Fruit fly (Drosophila melanogaster) whole organism, embryonic: ENCODE measurements around the gene CG13056.

ENCODE experiments used
- Aef1 ChIP-seq: fragments of 200-800 bp; sonication (Bioruptor generic); IDR thresholded peaks from 3 replicates; pipeline ENCODE4 v1.3.6; 2022; ENCODE audit warnings: missing biosample characterization, missing genetic modification characterization
- Asciz ChIP-seq: fragments of 200-800 bp; sonication (Bioruptor generic); optimal IDR thresholded peaks from 2 replicates; lab custom pipeline; 2017; ENCODE audit warnings: missing biosample characterization, mild to moderate bottlenecking, missing genetic modification characterization, missing genetic modification reagents
- B-H1 ChIP-seq: fragments of 200-800 bp; sonication (Bioruptor generic); IDR thresholded peaks from 3 replicates; pipeline ENCODE4 v1.3.6; 2022; ENCODE audit warnings: missing biosample characterization, missing genetic modification characterization
- CG11085 ChIP-seq: fragments of 200-800 bp; sonication (Bioruptor generic); IDR thresholded peaks from 2 replicates; pipeline ENCODE4 v1.3.6; 2022; ENCODE audit warnings: missing biosample characterization, missing genetic modification characterization
- CG13775 ChIP-seq: fragments of 200-800 bp; sonication (Bioruptor generic); optimal IDR thresholded peaks from 3 replicates; lab custom pipeline; 2017; ENCODE audit warnings: missing biosample characterization, mild to moderate bottlenecking, missing genetic modification characterization
- CG15073 ChIP-seq: fragments of 200-800 bp; sonication (Bioruptor generic); optimal IDR thresholded peaks from 2 replicates; lab custom pipeline; 2016; ENCODE audit warnings: missing biosample characterization, missing genetic modification characterization
- CG16815 ChIP-seq: fragments of 200-800 bp; sonication (Bioruptor generic); optimal IDR thresholded peaks from 3 replicates; lab custom pipeline; 2017; ENCODE audit warnings: missing biosample characterization, mild to moderate bottlenecking, missing genetic modification characterization
- CG17359 ChIP-seq: fragments of 200-800 bp; sonication (Bioruptor generic); optimal IDR thresholded peaks from 3 replicates; lab custom pipeline; 2018; ENCODE audit warnings: missing biosample characterization, mild to moderate bottlenecking, missing genetic modification characterization, moderate library complexity
- CG18262 ChIP-seq: fragments of 200-800 bp; optimal IDR thresholded peaks from 3 replicates; lab custom pipeline; 2019; ENCODE audit warnings: missing biosample characterization, mild to moderate bottlenecking, missing genetic modification characterization, moderate library complexity
- CG2199 ChIP-seq: fragments of 200-800 bp; sonication (Bioruptor generic); IDR thresholded peaks from 3 replicates; pipeline ENCODE4 v1.3.6; 2022; ENCODE audit warnings: missing biosample characterization, missing genetic modification characterization
- CG43689 ChIP-seq: fragments of 200-800 bp; sonication (Bioruptor generic); IDR thresholded peaks from 2 replicates; pipeline ENCODE4 v1.3.6; 2022; ENCODE audit warnings: missing biosample characterization, missing genetic modification characterization
- CG5953 ChIP-seq: fragments of 200-800 bp; sonication (Bioruptor generic); IDR thresholded peaks from 2 replicates; pipeline ENCODE4 v1.3.6; 2022; ENCODE audit warnings: missing biosample characterization, missing genetic modification characterization
- CG6272 ChIP-seq: fragments of 200-800 bp; sonication (Bioruptor generic); IDR thresholded peaks from 2 replicates; pipeline ENCODE4 v1.3.6; 2022; ENCODE audit warnings: missing biosample characterization, missing genetic modification characterization
- CG6654 ChIP-seq: fragments of 200-800 bp; sonication (Bioruptor generic); optimal IDR thresholded peaks from 2 replicates; lab custom pipeline; 2017; ENCODE audit warnings: missing biosample characterization, mild to moderate bottlenecking, missing genetic modification characterization
- CG6683 ChIP-seq: fragments of 200-800 bp; sonication (Bioruptor generic); optimal IDR thresholded peaks from 2 replicates; lab custom pipeline; 2017; ENCODE audit warnings: missing biosample characterization, mild to moderate bottlenecking, missing genetic modification characterization, missing genetic modification reagents
- CG6854 ChIP-seq: fragments of 200-800 bp; sonication (Bioruptor generic); optimal IDR thresholded peaks from 3 replicates; lab custom pipeline; 2017; ENCODE audit warnings: missing biosample characterization, mild to moderate bottlenecking, missing genetic modification characterization
- CG7372 ChIP-seq: fragments of 200-800 bp; sonication (Bioruptor generic); IDR thresholded peaks from 2 replicates; pipeline ENCODE4 v1.3.6; 2022; ENCODE audit warnings: missing biosample characterization, missing genetic modification characterization
- CG7928 ChIP-seq: fragments of 200-800 bp; sonication (Bioruptor generic); optimal IDR thresholded peaks from 2 replicates; lab custom pipeline; 2017; ENCODE audit warnings: missing biosample characterization, mild to moderate bottlenecking, missing genetic modification characterization
- CG7963 ChIP-seq: fragments of 200-800 bp; sonication (Bioruptor generic); IDR thresholded peaks from 3 replicates; pipeline ENCODE4 v1.3.6; 2022; ENCODE audit warnings: missing biosample characterization, missing genetic modification characterization; ENCODE audit not compliant: partially characterized antibody
- CG8388 ChIP-seq: fragments of 200-800 bp; sonication (Bioruptor generic); optimal IDR thresholded peaks from 2 replicates; lab custom pipeline; 2019; ENCODE audit warnings: missing biosample characterization, mild to moderate bottlenecking, missing genetic modification characterization, moderate library complexity
- CG8765 ChIP-seq: fragments of 200-800 bp; sonication (Bioruptor generic); IDR thresholded peaks from 2 replicates; pipeline ENCODE4 v1.3.6; 2022; ENCODE audit warnings: missing biosample characterization, missing genetic modification characterization
- E2f2 ChIP-seq: fragments of 200-800 bp; sonication (Bioruptor generic); IDR thresholded peaks from 2 replicates; pipeline ENCODE4 v1.3.6; 2022; ENCODE audit warnings: missing biosample characterization, missing genetic modification characterization
- HLH3B ChIP-seq: fragments of 200-800 bp; sonication (Bioruptor generic); IDR thresholded peaks from 2 replicates; pipeline ENCODE4 v1.3.6; 2022; ENCODE audit warnings: missing biosample characterization, missing genetic modification characterization
- Hand ChIP-seq: fragments of 200-800 bp; sonication (Bioruptor generic); optimal IDR thresholded peaks from 2 replicates; lab custom pipeline; 2017; ENCODE audit warnings: mild to moderate bottlenecking, missing biosample characterization, missing genetic modification reagents, missing genetic modification characterization
- Hey ChIP-seq: fragments of 200-800 bp; sonication (Bioruptor generic); optimal IDR thresholded peaks from 3 replicates; lab custom pipeline; 2018; ENCODE audit warnings: missing biosample characterization, mild to moderate bottlenecking, missing genetic modification characterization
- Hmx ChIP-seq: fragments of 200-800 bp; sonication (Bioruptor generic); optimal IDR thresholded peaks from 2 replicates; lab custom pipeline; 2016; ENCODE audit warnings: missing biosample characterization, missing genetic modification characterization
- NK7.1 ChIP-seq: fragments of 200-800 bp; sonication (Bioruptor generic); optimal IDR thresholded peaks from 3 replicates; lab custom pipeline; 2016; ENCODE audit warnings: missing biosample characterization, missing genetic modification characterization
- NfI ChIP-seq: fragments of 200-800 bp; sonication (Bioruptor generic); optimal IDR thresholded peaks from 3 replicates; lab custom pipeline; 2018; ENCODE audit warnings: missing biosample characterization, mild to moderate bottlenecking, missing genetic modification characterization, moderate library complexity
- Tbp ChIP-seq: fragments of >200 bp; optimal IDR thresholded peaks from 2 replicates; lab custom pipeline; 2018; ENCODE audit warnings: missing biosample characterization, missing genetic modification characterization
- ac ChIP-seq: fragments of 200-800 bp; sonication (Bioruptor generic); optimal IDR thresholded peaks from 3 replicates; lab custom pipeline; 2017; ENCODE audit warnings: missing biosample characterization, mild to moderate bottlenecking, missing genetic modification characterization
- al ChIP-seq: fragments of 200-800 bp; sonication (Bioruptor generic); IDR thresholded peaks from 2 replicates; pipeline ENCODE4 v1.3.6; 2022; ENCODE audit warnings: missing biosample characterization, missing genetic modification characterization
- dmrt11E ChIP-seq: fragments of 200-800 bp; sonication (Bioruptor generic); optimal IDR thresholded peaks from 3 replicates; lab custom pipeline; 2018; ENCODE audit warnings: missing biosample characterization, mild to moderate bottlenecking, missing genetic modification characterization, moderate library complexity
- en ChIP-seq: fragments of 200-800 bp; sonication (Bioruptor generic); optimal IDR thresholded peaks from 2 replicates; lab custom pipeline; 2016; ENCODE audit warnings: missing biosample characterization, missing genetic modification characterization
- fd102C ChIP-seq: fragments of 200-800 bp; sonication (Bioruptor generic); optimal IDR thresholded peaks from 2 replicates; lab custom pipeline; 2018; ENCODE audit warnings: missing biosample characterization, mild to moderate bottlenecking, missing genetic modification characterization, moderate library complexity
- fd64A ChIP-seq: fragments of 200-800 bp; sonication (Bioruptor generic); optimal IDR thresholded peaks from 3 replicates; lab custom pipeline; 2018; ENCODE audit warnings: missing biosample characterization, mild to moderate bottlenecking, missing genetic modification characterization
- fru ChIP-seq: fragments of >200 bp; optimal IDR thresholded peaks from 2 replicates; lab custom pipeline; 2017
- hkb ChIP-seq, 2 experiments: fragments of 200-800 bp in 1 of 2; fragments of >200 bp in 1 of 2; sonication (Bioruptor generic) in 1 of 2; IDR thresholded peaks in 1 of 2; optimal IDR thresholded peaks in 1 of 2; 2 replicates each; pipeline versions ENCODE4 v1.3.6 to Lab custom; 2017 to 2022; ENCODE audit warnings: missing biosample characterization in 1 of 2, missing genetic modification characterization in 1 of 2
- jing ChIP-seq: fragments of 200-800 bp; sonication (Bioruptor generic); optimal IDR thresholded peaks from 2 replicates; lab custom pipeline; 2018; ENCODE audit warnings: missing biosample characterization, mild to moderate bottlenecking, missing genetic modification characterization
- klu ChIP-seq: fragments of 200-800 bp; sonication (Bioruptor generic); IDR thresholded peaks from 2 replicates; pipeline ENCODE4 v1.3.6; 2022; ENCODE audit warnings: missing biosample characterization, missing genetic modification characterization
- mld ChIP-seq: fragments of 200-800 bp; sonication (Bioruptor generic); IDR thresholded peaks from 3 replicates; pipeline ENCODE4 v1.3.6; 2022; ENCODE audit warnings: missing biosample characterization, missing genetic modification characterization; ENCODE audit not compliant: partially characterized antibody
- psq ChIP-seq: fragments of 200-800 bp; sonication (Bioruptor generic); optimal IDR thresholded peaks from 2 replicates; lab custom pipeline; 2017; ENCODE audit warnings: missing biosample characterization, missing genetic modification characterization
- repo ChIP-seq: fragments of 200-800 bp; sonication (Bioruptor generic); optimal IDR thresholded peaks from 2 replicates; lab custom pipeline; 2016; ENCODE audit warnings: missing biosample characterization, missing genetic modification characterization
- run ChIP-seq: fragments of 200-800 bp; sonication (Bioruptor generic); optimal IDR thresholded peaks from 3 replicates; lab custom pipeline; 2018; ENCODE audit warnings: missing biosample characterization, mild to moderate bottlenecking, missing genetic modification characterization
- seq ChIP-seq: fragments of 200-800 bp; sonication (Bioruptor generic); IDR thresholded peaks from 2 replicates; pipeline ENCODE4 v1.3.6; 2022; ENCODE audit warnings: missing biosample characterization, missing genetic modification characterization
- slp2 ChIP-seq: fragments of 200-800 bp; sonication (Bioruptor generic); optimal IDR thresholded peaks from 2 replicates; lab custom pipeline; 2016; ENCODE audit warnings: missing biosample characterization, missing genetic modification characterization
- sob ChIP-seq: fragments of 200-800 bp; sonication (Bioruptor generic); IDR thresholded peaks from 2 replicates; pipeline ENCODE4 v1.3.6; 2022; ENCODE audit warnings: missing biosample characterization, missing genetic modification characterization
- tin ChIP-seq: fragments of 200-800 bp; sonication (Bioruptor generic); optimal IDR thresholded peaks from 3 replicates; lab custom pipeline; 2016; ENCODE audit warnings: missing biosample characterization, missing genetic modification characterization
- tio ChIP-seq: fragments of 200-800 bp; sonication (Bioruptor generic); optimal IDR thresholded peaks from 2 replicates; lab custom pipeline; 2017; ENCODE audit warnings: missing biosample characterization, missing genetic modification characterization, inconsistent platforms
- toy ChIP-seq: fragments of 200-800 bp; sonication (Bioruptor generic); IDR thresholded peaks from 2 replicates; pipeline ENCODE4 v1.3.6; 2022; ENCODE audit warnings: missing biosample characterization, missing genetic modification characterization
- z ChIP-seq: fragments of 200-800 bp; sonication (Bioruptor generic); IDR thresholded peaks from 3 replicates; pipeline ENCODE4 v1.3.6; 2022; ENCODE audit warnings: missing biosample characterization, missing genetic modification characterization

The CG13056 gene

DNA sequence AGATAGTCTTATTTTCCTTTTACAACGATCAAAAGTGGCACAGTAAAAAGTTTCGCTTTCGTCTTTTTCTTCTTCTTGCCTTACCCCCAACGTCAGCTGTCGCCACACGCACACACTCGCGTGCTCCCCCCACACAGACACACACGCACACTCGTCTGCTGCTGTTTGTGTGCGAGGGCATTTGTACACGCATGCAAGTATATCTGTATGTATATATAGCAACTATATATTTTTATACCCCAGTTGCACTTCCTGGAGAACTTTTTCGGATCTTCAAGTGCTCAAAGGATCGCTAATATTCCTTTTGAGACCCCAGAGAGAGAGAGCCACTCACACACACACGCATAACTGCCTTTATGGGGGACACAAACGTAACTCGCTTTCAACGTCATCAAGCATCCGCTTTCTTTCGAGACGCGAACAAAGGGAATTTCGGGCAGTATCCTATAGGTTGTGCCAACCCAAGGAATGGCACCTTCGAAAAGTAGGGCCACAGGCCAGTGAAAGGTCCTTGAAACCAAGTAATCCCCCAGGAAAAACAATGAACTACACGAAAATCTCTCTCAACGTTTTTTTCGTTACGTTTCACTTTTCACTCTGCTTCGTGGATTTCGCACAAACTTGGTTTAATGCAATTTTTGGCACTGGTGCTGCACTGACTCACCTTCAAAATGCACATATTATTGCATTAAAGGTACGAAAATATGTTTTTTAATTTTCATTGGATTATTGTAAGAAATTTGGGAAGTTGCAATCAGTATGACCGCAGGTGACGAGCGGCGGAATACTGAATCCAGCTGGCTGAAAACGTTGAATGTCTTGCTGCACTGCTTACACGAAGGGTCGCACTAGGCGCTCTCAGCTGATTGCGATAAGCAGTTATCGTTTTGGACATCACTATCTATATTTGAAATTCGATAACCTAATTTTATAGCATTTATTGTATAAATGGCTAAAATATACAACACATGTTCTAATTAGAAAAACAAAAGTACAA, 45.0 kb downstream of the CG13056 start, which contains the start of gene roq (continued):
- TF ChIP-seq Hand (GFP tag; lab: Kevin White, UChicago) (no peak), CG6854 (GFP tag; lab: Kevin White, UChicago) (no peak), fru (no peak), slp2 (GFP tag; lab: Kevin White, UChicago) (no peak), Hmx (GFP tag; lab: Kevin White, UChicago) (no peak), z (GFP tag; lab: Robert Waterston, UW) (no peak), Aef1 (GFP tag; lab: Robert Waterston, UW) (no peak), CG16815 (no peak), CG6272 (GFP tag; lab: Robert Waterston, UW) (no peak), toy (GFP tag; lab: Robert Waterston, UW) (no peak), al (GFP tag; lab: Robert Waterston, UW) (no peak), CG6683 (no peak), CG5953 (GFP tag; lab: Robert Waterston, UW) (no peak), CG43689 (GFP tag; lab: Robert Waterston, UW) (no peak), CG11085 (no peak), Tbp (GFP tag; lab: Kevin White, UChicago) (no peak), fd102C (no peak), tio (GFP tag; lab: Kevin White, UChicago) (no peak), repo (GFP tag; lab: Kevin White, UChicago) (no peak), HLH3B (GFP tag; lab: Robert Waterston, UW) (no peak), B-H1 (GFP tag; lab: Robert Waterston, UW) (no peak), ac (GFP tag; lab: Kevin White, UChicago) (no peak), NK7.1 (GFP tag; lab: Kevin White, UChicago) (no peak), klu (GFP tag; lab: Robert Waterston, UW) (no peak), dmrt11E (no peak), CG7372 (GFP tag; lab: Robert Waterston, UW) (no peak), CG15073 (GFP tag; lab: Kevin White, UChicago) (no peak), CG17359 (tag; lab: Kevin White, UChicago) (no peak), CG8765 (no peak), psq (GFP tag; lab: Kevin White, UChicago) (no peak), E2f2 (GFP tag; lab: Robert Waterston, UW) (peak; percentile 89), CG6654 (no peak), NfI (GFP tag; lab: Kevin White, UChicago) (no peak), tin (GFP tag; lab: Kevin White, UChicago) (no peak), seq (no peak), CG2199 (no peak), CG8388 (GFP tag; lab: Kevin White, UChicago) (no peak), jing (GFP tag; lab: Kevin White, UChicago) (no peak), fd64A (no peak), CG7963 (GFP tag; lab: Robert Waterston, UW) (no peak; the same call in 2 of the 3 replicates), run (tag; lab: Kevin White, UChicago) (no peak), hkb (optimal IDR thresholded peaks at IDR 0.05; lab: Kevin White, UChicago) (no peak), hkb (GFP tag; IDR thresholded peaks at IDR 0.05; lab: Robert Waterston, UW) (no peak), mld (GFP tag; lab: Robert Waterston, UW) (peak; percentile 50; the same call in 1 of the 3 replicates), CG13775 (no peak), Asciz (GFP tag; lab: Kevin White, UChicago) (no peak), sob (no peak), CG18262 (tag; lab: Kevin White, UChicago) (no peak), CG7928 (GFP tag; lab: Kevin White, UChicago) (no peak), en (GFP tag; lab: Kevin White, UChicago) (no peak), Hey (tag; lab: Kevin White, UChicago) (no peak)
